Fruit fly (Drosophila melanogaster): Measurements from ENCODE around the gene Unc-115b.

dm6 chr3R:9710228-9710627, 17.7 kb upstream of the Unc-115b start:
- TF ChIP-seq psq (GFP tag; optimal IDR thresholded peaks at IDR 0.05) (no peak), pan (optimal IDR thresholded peaks at IDR 0.05) (no peak), fru (GFP tag; optimal IDR thresholded peaks at IDR 0.05) (no peak), Abd-B (GFP tag; optimal IDR thresholded peaks at IDR 0.05) (no peak), dmrt93B (GFP tag; optimal IDR thresholded peaks at IDR 0.05) (no peak), Hr78 (GFP tag; optimal IDR thresholded peaks at IDR 0.05) (no peak), brk (GFP tag; optimal IDR thresholded peaks at IDR 0.05) (no peak), Myc (optimal IDR thresholded peaks at IDR 0.05) (no peak), h (GFP tag; optimal IDR thresholded peaks at IDR 0.05) (no peak), ey (GFP tag; optimal IDR thresholded peaks at IDR 0.05) (no peak), Hnf4 (GFP tag; optimal IDR thresholded peaks at IDR 0.05) (no peak), br (GFP tag; optimal IDR thresholded peaks at IDR 0.05) (no peak), woc (GFP tag; optimal IDR thresholded peaks at IDR 0.05) (no peak)
